Fruit fly (Drosophila melanogaster): ENCODE measurements around the gene Ugt307A1.

The Ugt307A1 gene

dm6 chr2L:7067683-7068082, at the start of gene Ugt307A1:
Ugt307A1 (plus strand) TSS chr2L:7067983.
- peak in 1 of 2 experiments; percentile 44 for TF ChIP-seq Pdp1 (GFP tag; optimal IDR thresholded peaks at IDR 0.05)
- no peak for TF ChIP-seq sens-2 (GFP tag; IDR thresholded peaks at IDR 0.05)

- TF ChIP-seq tio (GFP tag; optimal IDR thresholded peaks at IDR 0.05), result no peak
- TF ChIP-seq CG14965 (GFP tag; optimal IDR thresholded peaks at IDR 0.05; ENCODE audit: borderline replicate concordance), result no peak
- TF ChIP-seq ken (GFP tag; IDR thresholded peaks at IDR 0.05), result no peak
Observed at dm6 chr2L:7021382-7021781, 46.4 kb upstream of the Ugt307A1 start, which contains the start of gene Pcp. Pcp (plus strand) TSS chr2L:7021682.

dm6 chr2L:7023614-7024259, 44.0 kb upstream of the Ugt307A1 start, which contains the start of gene Gart:
Gart (minus strand) TSS chr2L:7023898.
- TF ChIP-seq CG6254 (GFP tag; optimal IDR thresholded peaks at IDR 0.05) (no peak), D19B (GFP tag; optimal IDR thresholded peaks at IDR 0.05) (peak; percentile 45), lola (GFP tag; optimal IDR thresholded peaks at IDR 0.05) (peak in 1 of 3 experiments; percentile 58), Spps (tag; optimal IDR thresholded peaks at IDR 0.05) (no peak), CG11247 (GFP tag; IDR thresholded peaks at IDR 0.05) (0 out of 2 replicates have a peak, but pooled peaks have one; percentile 52), CG16813 (GFP tag; IDR thresholded peaks at IDR 0.05; ENCODE audit: partially characterized antibody) (no peak), CG2129 (GFP tag; IDR thresholded peaks at IDR 0.05; ENCODE audit: partially characterized antibody) (no peak), GATAe (GFP tag; conservative IDR thresholded peaks at IDR 0.05) (no peak), CG10979 (tag; optimal IDR thresholded peaks at IDR 0.05) (peak; percentile 54), jigr1 (GFP tag; IDR thresholded peaks at IDR 0.05) (no peak), CG13296 (GFP tag; optimal IDR thresholded peaks at IDR 0.05) (no peak), Atf3 (GFP tag; optimal IDR thresholded peaks at IDR 0.05) (peak; percentile 61), knrl (GFP tag; IDR thresholded peaks at IDR 0.05; ENCODE audit: partially characterized antibody) (no peak), ase (GFP tag; IDR thresholded peaks at IDR 0.05) (no peak), lmd (GFP tag; IDR thresholded peaks at IDR 0.05) (no peak; the same call in none of the 2 replicates), CG3995 (GFP tag; optimal IDR thresholded peaks at IDR 0.05) (no peak), CG6175 (GFP tag; IDR thresholded peaks at IDR 0.05) (no peak), Chrac-16 (GFP tag; optimal IDR thresholded peaks at IDR 0.05) (peak; percentile 57), aop (GFP tag; IDR thresholded peaks at IDR 0.05) (no peak), CG31365 (tag; optimal IDR thresholded peaks at IDR 0.05) (no peak), bbx (GFP tag; IDR thresholded peaks at IDR 0.05; ENCODE audit: partially characterized antibody) (no peak), eyg (GFP tag; optimal IDR thresholded peaks at IDR 0.05) (peak; percentile 40), CG11696 (GFP tag; IDR thresholded peaks at IDR 0.05) (no peak), CG8089 (GFP tag; optimal IDR thresholded peaks at IDR 0.05) (peak; percentile 59), cad (GFP tag; optimal IDR thresholded peaks at IDR 0.05) (no peak), CG17385 (GFP tag; optimal IDR thresholded peaks at IDR 0.05) (peak; percentile 76), H2.0 (GFP tag; IDR thresholded peaks at IDR 0.05) (peak; percentile 67), Awh (GFP tag; IDR thresholded peaks at IDR 0.05) (no peak), inv (GFP tag; IDR thresholded peaks at IDR 0.05; ENCODE audit: partially characterized antibody) (no peak), CG11398 (GFP tag; optimal IDR thresholded peaks at IDR 0.05) (peak; percentile 52), cato (GFP tag; optimal IDR thresholded peaks at IDR 0.05; ENCODE audit: borderline replicate concordance) (peak; percentile 41), CG11695 (GFP tag; IDR thresholded peaks at IDR 0.05) (0 out of 3 replicates have a peak, but pooled peaks have one; percentile 39), kah (GFP tag; optimal IDR thresholded peaks at IDR 0.05) (no peak), ATbp (GFP tag; optimal IDR thresholded peaks at IDR 0.05) (peak; percentile 73), ewg (GFP tag; optimal IDR thresholded peaks at IDR 0.05) (peak; percentile 52), NC2β (GFP tag; optimal IDR thresholded peaks at IDR 0.05) (peak; percentile 13), CG14860 (GFP tag; IDR thresholded peaks at IDR 0.05; ENCODE audit: partially characterized antibody) (no peak), CG7357 (GFP tag; IDR thresholded peaks at IDR 0.05) (no peak), p53 (GFP tag; optimal IDR thresholded peaks at IDR 0.05) (no peak), CG9215 (GFP tag; IDR thresholded peaks at IDR 0.05) (no peak), zfh1 (GFP tag; IDR thresholded peaks at IDR 0.05) (peak; percentile 68; the same call in 2 of the 3 replicates)
